Worm (Caenorhabditis elegans) whole organism, L2 larva: ENCODE results near the gene Y48G9A.7.

Experiments
- C34F6.9 ChIP-seq: fragments of 150-350 bp; optimal IDR thresholded peaks from 2 replicates; lab custom pipeline; 2014; ENCODE audit warnings: missing biosample characterization, missing genetic modification characterization
- F13H6.1 ChIP-seq: sonication (generic microtip); optimal IDR thresholded peaks from 2 replicates; lab custom pipeline; 2016; ENCODE audit warnings: missing genetic modification characterization, missing compliant biosample characterization
- R02D3.7 ChIP-seq: fragments of 150-350 bp; optimal IDR thresholded peaks from 2 replicates; lab custom pipeline; 2014; ENCODE audit warnings: missing biosample characterization, missing genetic modification characterization
- Y55F3AM.14 ChIP-seq: fragments of 200-800 bp; sonication (Bioruptor generic); optimal IDR thresholded peaks from 2 replicates; lab custom pipeline; 2018; ENCODE audit warnings: mild to moderate bottlenecking, missing genetic modification characterization, missing compliant biosample characterization
- ZK546.5 ChIP-seq: sonication (generic microtip); optimal IDR thresholded peaks from 2 replicates; lab custom pipeline; 2017; ENCODE audit warnings: missing biosample characterization, missing genetic modification characterization
- aly-2 ChIP-seq: fragments of 150-350 bp; optimal IDR thresholded peaks from 2 replicates; lab custom pipeline; 2014; ENCODE audit warnings: missing biosample characterization, missing genetic modification characterization
- ceh-16 ChIP-seq: fragments of 150-350 bp; optimal IDR thresholded peaks from 2 replicates; lab custom pipeline; 2014; ENCODE audit warnings: missing biosample characterization, missing genetic modification characterization
- ceh-82 ChIP-seq: fragments of 150-350 bp; optimal IDR thresholded peaks from 2 replicates; lab custom pipeline; 2014; ENCODE audit warnings: missing biosample characterization, missing genetic modification characterization
- crh-2 ChIP-seq: sonication (generic microtip); optimal IDR thresholded peaks from 2 replicates; lab custom pipeline; 2017; ENCODE audit warnings: missing biosample characterization, missing genetic modification characterization
- dmd-4 ChIP-seq: sonication (generic microtip); optimal IDR thresholded peaks from 2 replicates; lab custom pipeline; 2017; ENCODE audit warnings: missing biosample characterization, missing genetic modification characterization
- egl-27 ChIP-seq: sonication (generic microtip); optimal IDR thresholded peaks from 3 replicates; lab custom pipeline; 2017; ENCODE audit warnings: missing biosample characterization, missing genetic modification reagents, missing genetic modification characterization
- elt-1 ChIP-seq: fragments of 150-350 bp; optimal IDR thresholded peaks from 2 replicates; lab custom pipeline; 2014; ENCODE audit warnings: missing biosample characterization, missing genetic modification characterization
- elt-3 ChIP-seq: sonication (generic microtip); optimal IDR thresholded peaks from 2 replicates; lab custom pipeline; 2017; ENCODE audit warnings: missing biosample characterization, missing genetic modification characterization
- fos-1 ChIP-seq: fragments of 150-350 bp; optimal IDR thresholded peaks from 2 replicates; lab custom pipeline; 2014; ENCODE audit warnings: missing biosample characterization, missing genetic modification characterization
- gmeb-1 ChIP-seq: fragments of 150-350 bp; optimal IDR thresholded peaks from 2 replicates; lab custom pipeline; 2014; ENCODE audit warnings: missing biosample characterization, missing genetic modification characterization
- lin-11 ChIP-seq: fragments of 150-350 bp; sonication (generic microtip); optimal IDR thresholded peaks from 2 replicates; lab custom pipeline; 2014; ENCODE audit warnings: missing biosample characterization, missing genetic modification characterization, inconsistent platforms, mixed read lengths
- lin-13 ChIP-seq: fragments of 150-350 bp; optimal IDR thresholded peaks from 2 replicates; lab custom pipeline; 2014; ENCODE audit warnings: missing biosample characterization, missing genetic modification reagents, missing genetic modification characterization
- lsy-2 ChIP-seq, 2 experiments: fragments of 150-350 bp in 1 of 2; sonication (generic microtip) in 1 of 2; optimal IDR thresholded peaks; 2 replicates each; lab custom pipeline; 2014 to 2017; ENCODE audit warnings: missing biosample characterization in 2 of 2, missing genetic modification characterization in 2 of 2
- mab-5 ChIP-seq: fragments of 150-350 bp; optimal IDR thresholded peaks from 2 replicates; lab custom pipeline; 2014; ENCODE audit warnings: missing biosample characterization, missing genetic modification characterization
- mbf-1 ChIP-seq: sonication (generic microtip); optimal IDR thresholded peaks from 2 replicates; lab custom pipeline; 2017; ENCODE audit warnings: missing biosample characterization, missing genetic modification characterization
- nhr-10 ChIP-seq: sonication (generic microtip); optimal IDR thresholded peaks from 2 replicates; lab custom pipeline; 2017; ENCODE audit warnings: missing biosample characterization, missing genetic modification characterization
- nhr-11 ChIP-seq: fragments of 150-350 bp; optimal IDR thresholded peaks from 2 replicates; lab custom pipeline; 2014; ENCODE audit warnings: missing biosample characterization, missing genetic modification characterization
- nhr-12 ChIP-seq: fragments of 150-350 bp; optimal IDR thresholded peaks from 2 replicates; lab custom pipeline; 2014; ENCODE audit warnings: missing biosample characterization, missing genetic modification characterization
- nhr-129 ChIP-seq: fragments of 150-350 bp; optimal IDR thresholded peaks from 2 replicates; lab custom pipeline; 2014; ENCODE audit warnings: missing biosample characterization, missing genetic modification characterization
- nhr-21 ChIP-seq: fragments of 150-350 bp; optimal IDR thresholded peaks from 2 replicates; lab custom pipeline; 2014; ENCODE audit warnings: missing biosample characterization, missing genetic modification characterization
- nhr-23 ChIP-seq: fragments of 150-350 bp; optimal IDR thresholded peaks from 2 replicates; lab custom pipeline; 2014; ENCODE audit warnings: missing biosample characterization, missing genetic modification reagents, missing genetic modification characterization
- nhr-25 ChIP-seq: fragments of 150-350 bp; sonication (generic microtip); optimal IDR thresholded peaks from 3 replicates; lab custom pipeline; 2014; ENCODE audit warnings: missing biosample characterization, missing genetic modification characterization
- nhr-6 ChIP-seq: fragments of 150-350 bp; optimal IDR thresholded peaks from 2 replicates; lab custom pipeline; 2014; ENCODE audit warnings: missing biosample characterization, missing genetic modification characterization
- peb-1 ChIP-seq: fragments of 150-350 bp; optimal IDR thresholded peaks from 2 replicates; lab custom pipeline; 2014; ENCODE audit warnings: missing biosample characterization, missing genetic modification characterization
- sem-4 ChIP-seq: fragments of 150-350 bp; optimal IDR thresholded peaks from 2 replicates; lab custom pipeline; 2014; ENCODE audit warnings: missing biosample characterization, missing genetic modification reagents, missing genetic modification characterization
- skn-1 ChIP-seq: sonication (generic microtip); optimal IDR thresholded peaks from 2 replicates; lab custom pipeline; 2017; ENCODE audit warnings: missing biosample characterization, missing genetic modification characterization
- sma-3 ChIP-seq: sonication (generic microtip); optimal IDR thresholded peaks from 2 replicates; lab custom pipeline; 2016; ENCODE audit warnings: missing genetic modification reagents, missing genetic modification characterization, missing compliant biosample characterization
- sma-9 ChIP-seq, 2 experiments: fragments of 150-350 bp in 1 of 2; sonication (generic microtip) in 1 of 2; optimal IDR thresholded peaks; 2 replicates each; lab custom pipeline; 2014 to 2016; ENCODE audit warnings: missing genetic modification characterization in 2 of 2, mild to moderate bottlenecking in 1 of 2, missing biosample characterization in 1 of 2, missing compliant biosample characterization in 1 of 2, missing genetic modification reagents in 1 of 2, moderate library complexity in 1 of 2
- snpc-4 ChIP-seq: fragments of 150-350 bp; optimal IDR thresholded peaks from 2 replicates; lab custom pipeline; 2014; ENCODE audit warnings: missing biosample characterization, missing genetic modification characterization
- unc-39 ChIP-seq: fragments of 150-350 bp; optimal IDR thresholded peaks from 2 replicates; lab custom pipeline; 2014; ENCODE audit warnings: missing biosample characterization, missing genetic modification characterization
- unc-55 ChIP-seq: fragments of 150-350 bp; sonication (generic microtip); optimal IDR thresholded peaks from 3 replicates; lab custom pipeline; 2014; ENCODE audit warnings: missing biosample characterization, missing genetic modification reagents, missing genetic modification characterization
- unc-62 ChIP-seq: fragments of 150-350 bp; optimal IDR thresholded peaks from 2 replicates; lab custom pipeline; 2014; ENCODE audit warnings: missing biosample characterization, missing genetic modification reagents, missing genetic modification characterization
- zag-1 ChIP-seq: fragments of 150-350 bp; optimal IDR thresholded peaks from 2 replicates; lab custom pipeline; 2014; ENCODE audit warnings: missing biosample characterization, missing genetic modification characterization
- ztf-1 ChIP-seq: fragments of 200-800 bp; sonication (Bioruptor generic); conservative IDR thresholded peaks from 2 replicates; pipeline ENCODE4 v1.3.6; 2022; ENCODE audit warnings: missing genetic modification characterization, missing compliant biosample characterization
- ztf-11 ChIP-seq: sonication (generic microtip); optimal IDR thresholded peaks from 2 replicates; lab custom pipeline; 2017; ENCODE audit warnings: missing biosample characterization, missing genetic modification characterization
- ztf-4 ChIP-seq: fragments of 150-350 bp; optimal IDR thresholded peaks from 2 replicates; lab custom pipeline; 2014; ENCODE audit warnings: missing biosample characterization, missing genetic modification characterization

The Y48G9A.7 gene

DNA sequence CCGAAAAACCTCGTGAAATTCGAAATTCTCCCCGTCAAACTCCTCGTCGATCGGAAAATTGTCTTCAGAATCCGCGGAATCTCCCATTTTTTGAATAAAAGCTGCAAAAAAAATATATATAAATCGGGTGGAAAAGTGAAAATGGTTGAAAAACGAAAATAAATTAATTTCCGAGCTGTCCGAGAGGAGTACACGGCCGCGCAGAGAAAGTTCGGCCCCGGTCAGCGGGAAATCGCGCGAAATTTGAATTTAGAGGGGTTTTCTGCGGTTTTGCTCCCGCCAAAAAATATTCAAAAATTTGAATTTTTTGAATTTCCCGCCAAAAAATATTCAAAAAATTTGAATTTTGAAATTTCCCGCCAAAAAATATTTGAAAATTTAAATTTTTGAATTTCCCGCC is 6.4 kb downstream of the Y48G9A.7 start, which contains the start of gene Y48G9A.11:
Gene Y48G9A.11, minus strand, starts transcription at position 101 of the 400 bp plus-strand sequence.
- TF ChIP-seq nhr-6 (tag; lab: Kevin White, UChicago): no peak
- TF ChIP-seq nhr-23: no peak
- no peak for TF ChIP-seq nhr-25 (tag; lab: Kevin White, UChicago)
- TF ChIP-seq nhr-21 (tag; lab: Kevin White, UChicago): no peak
- TF ChIP-seq unc-39 (tag; lab: Kevin White, UChicago): no peak

DNA sequence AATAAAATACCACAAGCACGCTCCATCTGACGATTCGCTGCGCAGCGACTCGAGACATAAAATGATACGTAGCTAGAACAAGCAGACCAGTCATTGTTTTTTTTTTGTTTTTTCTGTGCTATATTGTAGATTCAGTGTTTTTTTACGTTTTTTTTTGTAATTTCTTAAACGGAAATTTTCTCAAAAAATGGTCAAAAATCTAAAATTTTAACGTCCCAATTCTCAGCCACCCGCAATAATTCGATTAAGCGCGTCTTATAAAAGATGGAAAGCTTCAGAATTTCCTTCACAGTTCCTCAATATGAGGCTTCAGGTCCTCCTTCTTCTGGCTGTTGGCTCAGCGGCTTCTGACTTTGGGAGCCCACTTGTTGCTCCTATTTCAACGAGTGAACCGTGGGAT is 7.2 kb downstream of the Y48G9A.7 start, which contains the start of gene Y48G9A.6:
Gene Y48G9A.6, plus strand, starts transcription at position 301 of the 400 bp plus-strand sequence.
- TF ChIP-seq sem-4 (tag; lab: Kevin White, UChicago) (no peak), elt-1 (no peak), nhr-11 (tag; lab: Kevin White, UChicago) (no peak), nhr-10 (no peak), unc-39 (tag; lab: Kevin White, UChicago) (no peak), C34F6.9 (tag; lab: Kevin White, UChicago) (no peak), ceh-82 (tag; lab: Kevin White, UChicago) (no peak), nhr-12 (tag; lab: Kevin White, UChicago) (no peak), gmeb-1 (no peak), lin-11 (tag; lab: Kevin White, UChicago) (no peak), egl-27 (tag; lab: Kevin White, UChicago) (no peak), aly-2 (tag; lab: Kevin White, UChicago) (no peak), lin-13 (no peak)

DNA sequence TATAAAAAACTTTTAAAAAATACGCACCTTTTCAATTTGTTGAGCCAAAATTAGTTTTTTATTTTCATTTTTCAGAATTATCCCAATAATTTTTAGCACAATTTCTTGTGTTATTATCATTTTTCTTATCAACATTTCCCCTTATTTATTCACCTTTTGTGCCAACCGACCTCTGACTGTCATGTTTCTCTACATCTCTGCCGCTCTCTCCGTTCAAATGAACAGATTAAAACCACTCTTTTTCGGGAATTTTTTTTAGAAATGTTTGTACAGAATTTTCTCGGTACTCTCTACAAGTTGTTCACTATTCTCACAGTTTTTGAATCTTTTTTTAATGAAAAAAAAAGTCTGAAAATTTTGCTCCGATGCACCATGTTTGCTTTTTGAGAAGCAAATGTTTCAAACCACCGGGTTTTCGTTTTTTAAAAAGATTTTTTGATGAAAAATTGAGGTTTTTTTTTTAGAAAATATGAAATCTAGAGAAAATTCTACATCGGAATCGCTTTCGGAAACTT is 13.4 kb downstream of the Y48G9A.7 start, which contains the start of gene frl-1:
Gene frl-1, plus strand, starts transcription at position 465 of the 515 bp plus-strand sequence.
- TF ChIP-seq zag-1: no peak
- no peak for TF ChIP-seq ztf-1 (GFP tag; lab: Robert Waterston, UW)
- TF ChIP-seq egl-27 (tag; lab: Kevin White, UChicago): no peak
- no peak for TF ChIP-seq nhr-25 (tag; lab: Kevin White, UChicago)
- no peak for TF ChIP-seq Y55F3AM.14
- TF ChIP-seq nhr-6 (tag; lab: Kevin White, UChicago): no peak
- TF ChIP-seq fos-1 (tag; lab: Kevin White, UChicago): peak; percentile 89
- TF ChIP-seq gmeb-1: peak; percentile 40
- TF ChIP-seq nhr-10: no peak
- no peak for TF ChIP-seq dmd-4 (tag; lab: Kevin White, UChicago)

DNA sequence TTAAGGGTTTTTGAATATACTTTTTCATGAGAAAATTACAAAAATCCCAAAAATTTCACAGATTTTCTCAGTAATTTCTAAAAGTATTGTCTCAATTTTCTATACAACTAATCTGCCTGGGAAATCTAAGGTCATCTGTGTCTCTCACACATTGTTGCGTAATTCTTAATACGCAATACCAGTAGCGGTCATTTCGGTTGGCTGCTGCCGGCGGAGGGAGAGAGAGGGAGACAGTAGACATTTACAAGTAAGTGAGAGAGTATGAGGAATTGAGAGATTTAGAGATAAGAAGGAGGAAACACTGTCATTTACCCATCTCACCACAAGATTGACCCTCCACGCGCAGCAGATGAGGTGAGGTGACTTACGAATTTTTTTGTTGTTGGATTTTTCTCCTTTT is 15.6 kb downstream of the Y48G9A.7 start:
- TF ChIP-seq snpc-4 (tag; lab: Kevin White, UChicago) (no peak), fos-1 (tag; lab: Kevin White, UChicago) (peak; percentile 8), sma-3 (peak; percentile 37), nhr-25 (tag; lab: Kevin White, UChicago) (peak; percentile 64), peb-1 (tag; lab: Kevin White, UChicago) (no peak), F13H6.1 (peak; percentile 40), elt-3 (no peak), lin-13 (no peak), ztf-11 (tag; lab: Kevin White, UChicago) (no peak), nhr-129 (peak; percentile 51), ceh-16 (peak; percentile 29), unc-62 (GFP tag; lab: Kevin White, UChicago) (no peak), zag-1 (no peak), lin-11 (tag; lab: Kevin White, UChicago) (no peak)

DNA sequence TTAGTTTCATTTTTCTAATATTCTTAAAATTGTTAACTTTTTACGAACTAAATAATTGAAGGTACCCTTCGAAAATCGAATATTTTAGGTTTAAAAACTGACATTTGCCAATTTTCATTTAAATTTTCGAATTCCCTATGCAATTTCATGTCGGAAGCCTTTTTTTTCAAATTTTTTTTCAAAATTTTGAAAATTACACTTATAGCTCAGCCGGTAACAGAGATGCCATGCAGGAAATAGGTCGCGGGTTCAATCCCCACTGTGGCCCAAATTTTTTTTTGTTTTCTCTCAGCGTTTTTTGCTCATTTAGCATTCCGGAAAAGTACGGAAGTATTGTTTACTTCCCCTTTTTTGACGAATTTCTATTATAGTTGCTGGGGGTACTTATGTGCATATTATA is 19.0 kb downstream of the Y48G9A.7 start:
- no peak for TF ChIP-seq egl-27 (tag; lab: Kevin White, UChicago)

DNA sequence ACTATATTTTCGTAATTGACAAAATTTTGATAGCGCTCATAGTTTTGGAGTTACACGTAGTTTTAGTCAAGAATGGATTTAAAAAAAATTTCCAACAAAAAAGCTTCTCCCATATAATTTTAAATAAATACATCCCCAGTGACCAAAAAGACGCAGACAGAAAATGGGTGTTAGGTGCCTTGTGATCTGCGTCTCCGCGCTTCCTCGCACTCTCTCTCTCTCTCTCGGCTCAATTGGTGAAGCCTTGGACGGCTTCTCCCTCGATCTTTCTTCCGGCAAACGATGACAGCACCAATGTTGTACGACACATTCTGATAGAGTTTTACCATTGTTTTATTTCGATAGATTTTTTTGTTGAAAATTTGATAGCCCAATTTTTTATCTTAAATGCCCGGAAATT is 19.6 kb downstream of the Y48G9A.7 start:
- TF ChIP-seq mbf-1 (tag; lab: Kevin White, UChicago) (no peak), unc-39 (tag; lab: Kevin White, UChicago) (no peak), nhr-10 (no peak), nhr-21 (tag; lab: Kevin White, UChicago) (no peak), ZK546.5 (tag; lab: Kevin White, UChicago) (no peak), lin-13 (no peak), elt-3 (no peak), peb-1 (tag; lab: Kevin White, UChicago) (no peak), nhr-23 (no peak), crh-2 (tag; lab: Kevin White, UChicago) (no peak), elt-1 (no peak), unc-55 (peak; percentile 56), C34F6.9 (tag; lab: Kevin White, UChicago) (peak; percentile 19), nhr-6 (tag; lab: Kevin White, UChicago) (no peak), nhr-11 (tag; lab: Kevin White, UChicago) (no peak), ztf-11 (tag; lab: Kevin White, UChicago) (no peak), nhr-129 (no peak), mab-5 (no peak), snpc-4 (tag; lab: Kevin White, UChicago) (no peak), unc-62 (GFP tag; lab: Kevin White, UChicago) (no peak), nhr-12 (tag; lab: Kevin White, UChicago) (no peak), sma-9 (GFP tag; optimal IDR thresholded peaks at IDR 0.05; lab: Kevin White, UChicago) (no peak), sma-9 (tag; optimal IDR thresholded peaks at IDR 0.05; lab: Kevin White, UChicago) (no peak), R02D3.7 (no peak), skn-1 (tag; lab: Kevin White, UChicago) (no peak), ztf-4 (tag; lab: Kevin White, UChicago) (no peak), lsy-2 (tag; optimal IDR thresholded peaks at IDR 0.05; lab: Kevin White, UChicago) (peak in 1 of 2 experiments; percentile 27)
